Worm (Caenorhabditis elegans): Measurements from ENCODE around the gene nxf-2.

- TF ChIP-seq hnd-1 (tag; optimal IDR thresholded peaks at IDR 0.05): no peak
- no peak for TF ChIP-seq ama-1 (optimal IDR thresholded peaks at IDR 0.05)
- no peak for TF ChIP-seq hmbx-1 (tag; optimal IDR thresholded peaks at IDR 0.05)
- TF ChIP-seq flt-1 (GFP tag; IDR thresholded peaks at IDR 0.05): no peak
- no peak for TF ChIP-seq tbx-37 (GFP tag; conservative IDR thresholded peaks at IDR 0.05)
- TF ChIP-seq sea-1 (GFP tag; conservative IDR thresholded peaks at IDR 0.05): no peak
- TF ChIP-seq ceh-13 (GFP tag; optimal IDR thresholded peaks at IDR 0.05): no peak
- TF ChIP-seq hmg-4 (GFP tag; optimal IDR thresholded peaks at IDR 0.05): no peak
Observed at ce11 chrV:14411989-14412388, 5.6 kb downstream of the nxf-2 start.
